Worm (Caenorhabditis elegans) whole organism, L4 larva: ENCODE measurements around the gene flp-7.
A peak's percentile ranks its signal among the peaks of the same experiment; 100 is the strongest.

ENCODE experiments used
- F10B5.3 ChIP-seq: sonication (generic microtip); optimal IDR thresholded peaks from 2 replicates; lab custom pipeline; 2016; ENCODE audit warnings: mild to moderate bottlenecking, missing genetic modification characterization, missing compliant biosample characterization
- F37D6.2 ChIP-seq: sonication (generic microtip); optimal IDR thresholded peaks from 2 replicates; lab custom pipeline; 2016; ENCODE audit warnings: mild to moderate bottlenecking, missing genetic modification characterization, missing compliant biosample characterization
- F44E2.7 ChIP-seq: fragments of 200-800 bp; sonication (Bioruptor generic); IDR thresholded peaks from 2 replicates; pipeline ENCODE4 v2.1.2; 2022; ENCODE audit warnings: missing genetic modification characterization, missing compliant biosample characterization
- R02D3.7 ChIP-seq: fragments of 150-350 bp; sonication (generic microtip); optimal IDR thresholded peaks from 3 replicates; lab custom pipeline; 2014; ENCODE audit warnings: missing biosample characterization, missing genetic modification characterization
- T20F7.1 ChIP-seq: fragments of 200-800 bp; sonication (Bioruptor generic); optimal IDR thresholded peaks from 2 replicates; lab custom pipeline; 2018; ENCODE audit warnings: mild to moderate bottlenecking, missing genetic modification characterization, missing compliant biosample characterization
- Y105C5A.15 ChIP-seq: fragments of 200-800 bp; sonication (Bioruptor generic); IDR thresholded peaks from 2 replicates; pipeline ENCODE4 v1.3.6; 2022; ENCODE audit warnings: missing genetic modification characterization, missing compliant biosample characterization
- Y5F2A.4 ChIP-seq: fragments of 200-800 bp; sonication (Bioruptor generic); optimal IDR thresholded peaks from 2 replicates; lab custom pipeline; 2018; ENCODE audit warnings: mild to moderate bottlenecking, missing genetic modification characterization, missing compliant biosample characterization
- ZK337.2 ChIP-seq: fragments of 200-800 bp; sonication (Bioruptor generic); IDR thresholded peaks from 2 replicates; pipeline ENCODE4 v1.3.6; 2022; ENCODE audit warnings: missing genetic modification reagents, missing genetic modification characterization, missing compliant biosample characterization
- aha-1 ChIP-seq: fragments of 150-350 bp; peaks from one replicate; lab custom pipeline; 2014; ENCODE audit warnings: missing biosample characterization, missing genetic modification characterization
- ama-1 ChIP-seq: fragments of 150-350 bp; optimal IDR thresholded peaks from 2 replicates; lab custom pipeline; 2014; ENCODE audit warnings: inconsistent platforms, mixed read lengths
- arid-1 ChIP-seq: fragments of 200-800 bp; sonication (Bioruptor generic); conservative IDR thresholded peaks from 2 replicates; pipeline ENCODE4 v1.3.6; 2022; ENCODE audit warnings: missing genetic modification reagents, missing genetic modification characterization, missing compliant biosample characterization
- attf-4 ChIP-seq: sonication (generic microtip); optimal IDR thresholded peaks from 3 replicates; lab custom pipeline; 2017; ENCODE audit warnings: missing biosample characterization, missing genetic modification characterization
- ceh-44 ChIP-seq: fragments of 200-800 bp; sonication (Bioruptor generic); IDR thresholded peaks from 2 replicates; pipeline ENCODE4 v1.3.6; 2022; ENCODE audit warnings: missing genetic modification reagents, missing genetic modification characterization, missing compliant biosample characterization
- ceh-62 ChIP-seq: sonication (generic microtip); optimal IDR thresholded peaks from 2 replicates; lab custom pipeline; 2017; ENCODE audit warnings: missing biosample characterization, missing genetic modification characterization
- ctbp-1 ChIP-seq: fragments of 200-800 bp; sonication (Bioruptor generic); IDR thresholded peaks from 2 replicates; pipeline ENCODE4 v1.3.6; 2022; ENCODE audit warnings: missing genetic modification reagents, missing genetic modification characterization, missing compliant biosample characterization
- daf-12 ChIP-seq: fragments of 150-350 bp; optimal IDR thresholded peaks from 2 replicates; lab custom pipeline; 2014; ENCODE audit warnings: missing biosample characterization, missing genetic modification reagents, missing genetic modification characterization
- dmd-9 ChIP-seq: fragments of 200-800 bp; sonication (Bioruptor generic); IDR thresholded peaks from 2 replicates; pipeline ENCODE4 v1.3.6; 2022; ENCODE audit warnings: missing genetic modification reagents, missing genetic modification characterization, missing compliant biosample characterization
- egl-27 ChIP-seq: sonication (generic microtip); optimal IDR thresholded peaks from 3 replicates; lab custom pipeline; 2017; ENCODE audit warnings: missing biosample characterization, missing genetic modification reagents, missing genetic modification characterization
- gei-8 ChIP-seq: fragments of 200-800 bp; sonication (Bioruptor generic); optimal IDR thresholded peaks from 2 replicates; lab custom pipeline; 2018; ENCODE audit warnings: mild to moderate bottlenecking, missing genetic modification characterization, missing compliant biosample characterization
- hif-1 ChIP-seq, 2 experiments: sonication (generic microtip); optimal IDR thresholded peaks; 2 replicates each; lab custom pipeline; 2016 to 2017; ENCODE audit warnings: missing compliant biosample characterization in 2 of 2, missing genetic modification characterization in 2 of 2, missing genetic modification reagents in 2 of 2, missing genotype in 2 of 2, mild to moderate bottlenecking in 1 of 2
- hmg-1.1 ChIP-seq: fragments of 200-800 bp; sonication (Bioruptor generic); IDR thresholded peaks from 2 replicates; pipeline ENCODE4 v1.3.6; 2022; ENCODE audit warnings: missing genetic modification reagents, missing genetic modification characterization, missing compliant biosample characterization
- jun-1 ChIP-seq: fragments of 150-350 bp; optimal IDR thresholded peaks from 2 replicates; lab custom pipeline; 2014; ENCODE audit warnings: missing biosample characterization, missing genetic modification reagents, missing genetic modification characterization
- lim-7 ChIP-seq: fragments of 200-800 bp; sonication (Bioruptor generic); IDR thresholded peaks from 2 replicates; pipeline ENCODE4 v1.3.6; 2022; ENCODE audit warnings: missing genetic modification characterization, missing compliant biosample characterization
- lin-15B ChIP-seq: fragments of 150-350 bp; sonication (generic microtip); optimal IDR thresholded peaks from 3 replicates; lab custom pipeline; 2014; ENCODE audit warnings: missing biosample characterization, missing genetic modification characterization
- lir-3 ChIP-seq: sonication (generic microtip); optimal IDR thresholded peaks from 2 replicates; lab custom pipeline; 2016; ENCODE audit warnings: mild to moderate bottlenecking, missing genetic modification characterization, missing compliant biosample characterization
- lsy-2 ChIP-seq, 2 experiments: fragments of 150-350 bp in 1 of 2; sonication (generic microtip) in 1 of 2; optimal IDR thresholded peaks; 2 replicates each; lab custom pipeline; 2014 to 2017; ENCODE audit warnings: missing biosample characterization in 2 of 2, missing genetic modification characterization in 2 of 2
- mdl-1 ChIP-seq, 2 experiments: fragments of 150-350 bp in 1 of 2; sonication (generic microtip) in 1 of 2; optimal IDR thresholded peaks; 2 replicates each; lab custom pipeline; 2014 to 2017; ENCODE audit warnings: missing biosample characterization in 2 of 2, missing genetic modification characterization in 2 of 2
- mdt-29 ChIP-seq: fragments of 200-800 bp; sonication (Bioruptor generic); IDR thresholded peaks from 2 replicates; pipeline ENCODE4 v1.3.6; 2022; ENCODE audit warnings: missing genetic modification reagents, missing genetic modification characterization, missing compliant biosample characterization
- nhr-10 ChIP-seq: fragments of 150-350 bp; optimal IDR thresholded peaks from 2 replicates; lab custom pipeline; 2014; ENCODE audit warnings: missing biosample characterization, missing genetic modification characterization
- nhr-102 ChIP-seq: sonication (generic microtip); optimal IDR thresholded peaks from 2 replicates; lab custom pipeline; 2016; ENCODE audit warnings: mild to moderate bottlenecking, missing genetic modification characterization, moderate library complexity, missing compliant biosample characterization
- nhr-237 ChIP-seq: sonication (generic microtip); optimal IDR thresholded peaks from 2 replicates; lab custom pipeline; 2017; ENCODE audit warnings: missing biosample characterization, missing genetic modification characterization
- nhr-28 ChIP-seq: fragments of 150-350 bp; optimal IDR thresholded peaks from 2 replicates; lab custom pipeline; 2014; ENCODE audit warnings: missing biosample characterization, missing genetic modification characterization
- nhr-41 ChIP-seq: fragments of 200-800 bp; sonication (Bioruptor generic); IDR thresholded peaks from 2 replicates; pipeline ENCODE4 v1.3.6; 2022; ENCODE audit warnings: missing genetic modification reagents, missing genetic modification characterization, missing compliant biosample characterization
- pha-4 ChIP-seq, 2 experiments: fragments of 150-350 bp in 1 of 2; fragments of 200-800 bp in 1 of 2; sonication (Bioruptor generic) in 1 of 2; IDR thresholded peaks in 1 of 2; optimal IDR thresholded peaks in 1 of 2; 2 replicates each; pipeline versions ENCODE4 v1.3.6 to Lab custom; 2014 to 2022; ENCODE audit warnings: missing genetic modification characterization in 2 of 2, missing genetic modification reagents in 2 of 2, missing biosample characterization in 1 of 2, missing compliant biosample characterization in 1 of 2
- php-3 ChIP-seq: fragments of 200-800 bp; sonication (Bioruptor generic); IDR thresholded peaks from 2 replicates; pipeline ENCODE4 v1.3.6; 2022; ENCODE audit warnings: missing genetic modification reagents, missing genetic modification characterization, missing compliant biosample characterization
- pqm-1 ChIP-seq: sonication (generic microtip); optimal IDR thresholded peaks from 2 replicates; lab custom pipeline; 2017; ENCODE audit warnings: missing biosample characterization, missing genetic modification characterization
- rbr-2 ChIP-seq: sonication (generic microtip); optimal IDR thresholded peaks from 2 replicates; lab custom pipeline; 2016; ENCODE audit warnings: missing genotype, missing genetic modification characterization, missing compliant biosample characterization
- saeg-2 ChIP-seq: fragments of 200-800 bp; sonication (Bioruptor generic); IDR thresholded peaks from 2 replicates; pipeline ENCODE4 v1.3.6; 2022; ENCODE audit warnings: missing genetic modification reagents, missing genetic modification characterization, missing compliant biosample characterization
- sdz-12 ChIP-seq: fragments of 200-800 bp; sonication (Bioruptor generic); optimal IDR thresholded peaks from 2 replicates; lab custom pipeline; 2018; ENCODE audit warnings: mild to moderate bottlenecking, missing genetic modification characterization, missing compliant biosample characterization
- skn-1 ChIP-seq: fragments of 150-350 bp; optimal IDR thresholded peaks from 2 replicates; lab custom pipeline; 2014; ENCODE audit warnings: missing biosample characterization, missing genetic modification characterization
- snpc-4 ChIP-seq: fragments of 150-350 bp; optimal IDR thresholded peaks from 2 replicates; lab custom pipeline; 2014; ENCODE audit warnings: missing biosample characterization, missing genetic modification characterization
- spr-1 ChIP-seq: sonication (generic microtip); optimal IDR thresholded peaks from 2 replicates; lab custom pipeline; 2016; ENCODE audit warnings: mild to moderate bottlenecking, missing genetic modification characterization, missing compliant biosample characterization
- spr-3 ChIP-seq: fragments of 200-800 bp; sonication (Bioruptor generic); optimal IDR thresholded peaks from 2 replicates; lab custom pipeline; 2018; ENCODE audit warnings: mild to moderate bottlenecking, missing genetic modification characterization, missing compliant biosample characterization
- tra-1 ChIP-seq: fragments of 200-800 bp; sonication (Bioruptor generic); IDR thresholded peaks from 2 replicates; pipeline ENCODE4 v1.3.6; 2022; ENCODE audit warnings: missing genetic modification reagents, missing genetic modification characterization, missing compliant biosample characterization
- unc-130 ChIP-seq: sonication (generic microtip); optimal IDR thresholded peaks from 2 replicates; lab custom pipeline; 2016; ENCODE audit warnings: missing genetic modification reagents, missing genetic modification characterization, missing compliant biosample characterization
- unc-39 ChIP-seq: sonication (generic microtip); optimal IDR thresholded peaks from 2 replicates; lab custom pipeline; 2017; ENCODE audit warnings: missing biosample characterization, missing genetic modification characterization
- unc-62 ChIP-seq, 3 experiments: fragments of 150-350 bp in 1 of 3; sonication (generic microtip); optimal IDR thresholded peaks in 2 of 3; peaks in 1 of 3; 1 replicate in 1 of 3; 2 replicates in 2 of 3; lab custom pipeline; 2014 to 2017; ENCODE audit warnings: missing biosample characterization in 3 of 3, missing genetic modification characterization in 3 of 3, missing genetic modification reagents in 3 of 3, missing genotype in 1 of 3
- vab-7 ChIP-seq: fragments of 200-800 bp; sonication (Bioruptor generic); IDR thresholded peaks from 2 replicates; pipeline ENCODE4 v1.3.6; 2022; ENCODE audit warnings: missing genetic modification reagents, missing genetic modification characterization, missing compliant biosample characterization
- zag-1 ChIP-seq: fragments of 150-350 bp; optimal IDR thresholded peaks from 2 replicates; lab custom pipeline; 2014; ENCODE audit warnings: missing biosample characterization, missing genetic modification characterization
- zfp-2 ChIP-seq: sonication (generic microtip); optimal IDR thresholded peaks from 2 replicates; lab custom pipeline; 2016; ENCODE audit warnings: mild to moderate bottlenecking, missing genetic modification characterization, missing compliant biosample characterization
- zfp-3 ChIP-seq: fragments of 200-800 bp; sonication (Bioruptor generic); conservative IDR thresholded peaks from 2 replicates; pipeline ENCODE4 v1.3.6; 2022; ENCODE audit warnings: missing genetic modification reagents, missing genetic modification characterization, missing compliant biosample characterization
- zip-11 ChIP-seq: fragments of 200-800 bp; sonication (Bioruptor generic); IDR thresholded peaks from 2 replicates; pipeline ENCODE4 v1.3.6; 2022; ENCODE audit warnings: missing genetic modification characterization, missing compliant biosample characterization
- ztf-7 ChIP-seq: fragments of 150-350 bp; optimal IDR thresholded peaks from 2 replicates; lab custom pipeline; 2014; ENCODE audit warnings: missing biosample characterization, missing genetic modification characterization

Gene flp-7

DNA sequence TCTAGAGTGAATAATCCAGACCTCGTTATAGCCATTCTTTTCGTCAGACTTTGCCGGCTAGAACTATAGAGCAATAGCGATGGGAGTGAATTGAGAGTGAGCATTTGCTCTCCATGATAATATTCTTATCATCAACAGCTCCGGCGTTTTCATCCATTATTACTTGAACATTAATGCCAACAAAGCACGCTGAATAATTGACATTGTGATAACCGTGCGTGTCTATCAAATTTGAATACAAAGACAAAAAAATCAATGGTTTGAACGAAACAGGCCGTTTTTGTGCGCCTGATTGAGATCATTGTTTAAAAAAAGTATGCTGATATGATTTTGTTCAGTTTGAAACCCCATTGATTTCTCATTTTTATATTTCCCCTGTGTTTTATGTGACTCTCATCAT is 46.0 kb upstream of the flp-7 start, which contains the start of gene dct-11 (continued):
- TF ChIP-seq pqm-1 (peak; percentile 86), spr-1 (tag; lab: Kevin White, UChicago) (no peak), jun-1 (tag; lab: Kevin White, UChicago) (no peak), unc-130 (GFP tag; lab: Kevin White, UChicago) (no peak), ceh-44 (no peak), ctbp-1 (GFP tag; lab: Robert Waterston, UW) (no peak), zip-11 (no peak), unc-62 (GFP tag; optimal IDR thresholded peaks at IDR 0.05 in 1 of 2; lab: Kevin White, UChicago) (no peak), unc-62 (tag; optimal IDR thresholded peaks at IDR 0.05; lab: Kevin White, UChicago) (no peak), saeg-2 (GFP tag; lab: Robert Waterston, UW) (no peak), lim-7 (GFP tag; lab: Robert Waterston, UW) (no peak), lin-15B (no peak), ZK337.2 (no peak), attf-4 (tag; lab: Kevin White, UChicago) (no peak), vab-7 (GFP tag; lab: Robert Waterston, UW) (no peak), nhr-41 (no peak), Y5F2A.4 (GFP tag; lab: Kevin White, UChicago) (no peak), zfp-2 (tag; lab: Kevin White, UChicago) (no peak), F10B5.3 (tag; lab: Kevin White, UChicago) (no peak), zag-1 (tag; lab: Kevin White, UChicago) (no peak), ztf-7 (tag; lab: Kevin White, UChicago) (no peak), gei-8 (no peak), lir-3 (tag; lab: Kevin White, UChicago) (no peak), daf-12 (no peak), zfp-3 (GFP tag; lab: Robert Waterston, UW) (no peak), nhr-10 (tag; lab: Kevin White, UChicago) (no peak), nhr-28 (peak; percentile 65), ceh-62 (tag; lab: Kevin White, UChicago) (no peak), F44E2.7 (GFP tag; lab: Robert Waterston, UW) (no peak), rbr-2 (tag; lab: Kevin White, UChicago) (no peak), egl-27 (tag; lab: Kevin White, UChicago) (no peak), nhr-102 (tag; lab: Kevin White, UChicago) (no peak), spr-3 (GFP tag; lab: Kevin White, UChicago) (no peak), arid-1 (GFP tag; lab: Robert Waterston, UW) (no peak), aha-1 (tag; lab: Kevin White, UChicago) (peak; percentile 81), Y105C5A.15 (GFP tag; lab: Robert Waterston, UW) (no peak), mdt-29 (GFP tag; lab: Robert Waterston, UW) (no peak), pha-4 (GFP tag; IDR thresholded peaks at IDR 0.05; lab: Robert Waterston, UW) (no peak), pha-4 (tag; optimal IDR thresholded peaks at IDR 0.05; lab: Kevin White, UChicago) (no peak), ama-1 (lab: Kevin White, UChicago) (no peak), snpc-4 (no peak), tra-1 (GFP tag; lab: Robert Waterston, UW) (peak; percentile 68; the same call in 1 of the 2 replicates), unc-39 (tag; lab: Kevin White, UChicago) (no peak), F37D6.2 (no peak), R02D3.7 (tag; lab: Kevin White, UChicago) (no peak), T20F7.1 (GFP tag; lab: Kevin White, UChicago) (no peak), hif-1 (tag; optimal IDR thresholded peaks at IDR 0.05; lab: Kevin White, UChicago) (peak in 1 of 2 experiments; percentile 5), mdl-1 (tag; optimal IDR thresholded peaks at IDR 0.05; lab: Kevin White, UChicago) (no peak), nhr-237 (tag; lab: Kevin White, UChicago) (no peak), php-3 (GFP tag; lab: Robert Waterston, UW) (peak; percentile 78), skn-1 (tag; lab: Kevin White, UChicago) (no peak), hmg-1.1 (GFP tag; lab: Robert Waterston, UW) (no peak), sdz-12 (GFP tag; lab: Kevin White, UChicago) (no peak), dmd-9 (GFP tag; lab: Robert Waterston, UW) (no peak), lsy-2 (tag; optimal IDR thresholded peaks at IDR 0.05; lab: Kevin White, UChicago) (no peak)
